Worm (Caenorhabditis elegans) whole organism, young adult: ENCODE data around the gene apa-2.

Source experiments
- ZK185.1 ChIP-seq: sonication (generic microtip); optimal IDR thresholded peaks from 2 replicates; lab custom pipeline; 2016; ENCODE audit warnings: mild to moderate bottlenecking, missing genetic modification characterization, missing compliant biosample characterization; ENCODE audit not compliant: poor library complexity, severe bottlenecking
- ama-1 ChIP-seq, 3 experiments: fragments of 150-350 bp in 1 of 3; sonication (generic microtip) in 2 of 3; optimal IDR thresholded peaks; 2 replicates each; lab custom pipeline; 2014 to 2018; ENCODE audit warnings: missing biosample characterization in 2 of 3, missing genetic modification characterization in 2 of 3, missing genetic modification reagents in 2 of 3
- aptf-3 ChIP-seq: fragments of 200-800 bp; sonication (Bioruptor generic); IDR thresholded peaks from 2 replicates; pipeline ENCODE4 v1.3.6; 2022; ENCODE audit warnings: missing genetic modification characterization, missing compliant biosample characterization
- nhr-90 ChIP-seq: sonication (generic microtip); optimal IDR thresholded peaks from 2 replicates; lab custom pipeline; 2016; ENCODE audit warnings: missing genotype, mild to moderate bottlenecking, missing genetic modification characterization, missing compliant biosample characterization
- snpc-3.4 ChIP-seq: sonication (generic microtip); optimal IDR thresholded peaks from 2 replicates; lab custom pipeline; 2017; ENCODE audit warnings: missing genetic modification characterization, mild to moderate bottlenecking, missing compliant biosample characterization, antibody characterized with exemption, moderate library complexity, missing genotype, missing genetic modification reagents

- no peak for TF ChIP-seq nhr-90 (tag; lab: Kevin White, UChicago)
- no peak for TF ChIP-seq ama-1 (optimal IDR thresholded peaks at IDR 0.05; lab: Kevin White, UChicago)
- no peak for TF ChIP-seq ama-1 (GFP tag; optimal IDR thresholded peaks at IDR 0.05; lab: Kevin White, UChicago)
- no peak for TF ChIP-seq ZK185.1 (tag; lab: Kevin White, UChicago)
- no peak for TF ChIP-seq snpc-3.4 (tag; lab: Kevin White, UChicago)
- no peak for TF ChIP-seq aptf-3 (GFP tag; lab: Robert Waterston, UW)
Observed at ce11 chrX:9387041-9387440, 48.6 kb downstream of the apa-2 start, which contains the start of gene C23F12.4.
